Worm (Caenorhabditis elegans) whole organism, midembryonic: ENCODE data around the gene F47E1.2.

Experiments
- T22C8.4 ChIP-seq: fragments of 200-800 bp; sonication (Bioruptor generic); IDR thresholded peaks from 2 replicates; pipeline ENCODE4 v1.3.6; 2022; ENCODE audit warnings: missing genetic modification characterization, missing compliant biosample characterization
- flt-1 ChIP-seq: fragments of 200-800 bp; sonication (Bioruptor generic); IDR thresholded peaks from 2 replicates; pipeline ENCODE4 v1.3.6; 2022; ENCODE audit warnings: missing genetic modification characterization, missing compliant biosample characterization
- klf-2 ChIP-seq: fragments of 200-800 bp; sonication (Bioruptor generic); conservative IDR thresholded peaks from 2 replicates; pipeline ENCODE4 v1.3.6; 2022; ENCODE audit warnings: missing genetic modification reagents, missing genetic modification characterization, missing compliant biosample characterization
- ztf-29 ChIP-seq: fragments of 200-800 bp; sonication (Bioruptor generic); IDR thresholded peaks from 2 replicates; pipeline ENCODE4 v1.3.6; 2022; ENCODE audit warnings: missing genetic modification reagents, missing genetic modification characterization, missing compliant biosample characterization

DNA sequence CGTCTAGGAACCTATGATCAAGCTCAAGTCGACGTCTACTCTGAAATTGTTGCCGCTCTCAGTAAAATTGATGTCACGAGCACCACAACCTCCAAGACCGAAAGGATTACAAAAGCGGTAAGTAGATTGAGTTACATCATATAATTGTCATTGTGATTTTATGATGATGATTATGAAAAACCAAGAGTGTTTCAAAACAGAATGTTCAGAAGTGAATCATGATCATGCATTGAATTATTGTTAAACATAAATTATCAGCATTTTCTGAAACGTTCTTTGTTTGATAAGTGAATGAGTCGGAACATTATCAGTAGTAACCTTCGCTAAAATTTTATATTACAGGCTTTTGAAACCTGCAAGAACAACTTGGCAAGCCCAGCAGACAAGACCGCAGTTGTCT is 22.3 kb upstream of the F47E1.2 start:
- TF ChIP-seq T22C8.4 (no peak), klf-2 (GFP tag; lab: Robert Waterston, UW) (no peak), flt-1 (GFP tag; lab: Robert Waterston, UW) (no peak), ztf-29 (GFP tag; lab: Robert Waterston, UW) (no peak)
